Worm (Caenorhabditis elegans) whole organism, L1 larva: ENCODE measurements around the gene mcm-6.
A peak's percentile ranks its signal among the peaks of the same experiment; 100 is the strongest.

Experiments used
- C16A3.4 ChIP-seq: fragments of 150-350 bp; optimal IDR thresholded peaks from 2 replicates; lab custom pipeline; 2014; ENCODE audit warnings: missing biosample characterization, missing genetic modification characterization
- C34B4.2 ChIP-seq: sonication (generic microtip); optimal IDR thresholded peaks from 2 replicates; lab custom pipeline; 2017; ENCODE audit warnings: mild to moderate bottlenecking, missing genetic modification characterization, missing compliant biosample characterization
- F16B12.6 ChIP-seq: fragments of 150-350 bp; optimal IDR thresholded peaks from 2 replicates; lab custom pipeline; 2014; ENCODE audit warnings: missing biosample characterization, missing genetic modification characterization
- Y116A8C.19 ChIP-seq: sonication (generic microtip); optimal IDR thresholded peaks from 2 replicates; lab custom pipeline; 2016; ENCODE audit warnings: missing compliant biosample characterization, missing genetic modification characterization, borderline replicate concordance
- aha-1 ChIP-seq: fragments of 150-350 bp; optimal IDR thresholded peaks from 2 replicates; lab custom pipeline; 2014; ENCODE audit warnings: missing biosample characterization, missing genetic modification characterization
- alr-1 ChIP-seq: fragments of 200-800 bp; sonication (Bioruptor generic); optimal IDR thresholded peaks from 2 replicates; lab custom pipeline; 2018; ENCODE audit warnings: borderline replicate concordance, mild to moderate bottlenecking, missing genetic modification characterization, missing compliant biosample characterization
- ama-1 ChIP-seq: fragments of 150-350 bp; optimal IDR thresholded peaks from 2 replicates; lab custom pipeline; 2014
- ceh-82 ChIP-seq, 3 experiments: fragments of 150-350 bp in 1 of 3; sonication (generic microtip) in 2 of 3; optimal IDR thresholded peaks; 2 replicates each; lab custom pipeline; 2014 to 2017; ENCODE audit warnings: missing biosample characterization in 3 of 3, missing genetic modification characterization in 3 of 3
- ceh-88 ChIP-seq: fragments of 200-800 bp; sonication (Bioruptor generic); IDR thresholded peaks from 2 replicates; pipeline ENCODE4 v1.3.6; 2022; ENCODE audit warnings: missing genetic modification characterization, missing compliant biosample characterization
- ceh-90 ChIP-seq: sonication (generic microtip); optimal IDR thresholded peaks from 2 replicates; lab custom pipeline; 2016; ENCODE audit warnings: missing genetic modification characterization, missing compliant biosample characterization
- dpl-1 ChIP-seq, 3 experiments: fragments of 150-350 bp in 2 of 3; sonication (generic microtip) in 1 of 3; optimal IDR thresholded peaks; 2 replicates each; lab custom pipeline; 2014 to 2017; ENCODE audit warnings: missing biosample characterization in 3 of 3, missing genetic modification characterization in 3 of 3, missing genetic modification reagents in 3 of 3
- egl-13 ChIP-seq: sonication (generic microtip); optimal IDR thresholded peaks from 2 replicates; lab custom pipeline; 2016; ENCODE audit warnings: missing genotype, missing genetic modification reagents, missing genetic modification characterization, missing compliant biosample characterization
- elt-3 ChIP-seq, 6 experiments: fragments of 150-350 bp in 1 of 6; sonication (generic microtip); optimal IDR thresholded peaks; 2 replicates each; lab custom pipeline; 2017 to 2018; ENCODE audit warnings: missing biosample characterization in 6 of 6, missing genetic modification characterization in 6 of 6, inconsistent platforms in 1 of 6
- ets-5 ChIP-seq: fragments of 200-800 bp; sonication (Bioruptor generic); IDR thresholded peaks from 2 replicates; pipeline ENCODE4 v1.3.6; 2022; ENCODE audit warnings: missing genetic modification characterization, missing compliant biosample characterization
- fkh-10 ChIP-seq: sonication (generic microtip); optimal IDR thresholded peaks from 2 replicates; lab custom pipeline; 2017; ENCODE audit warnings: missing biosample characterization, missing genetic modification reagents, missing genetic modification characterization
- fkh-4 ChIP-seq: sonication (generic microtip); optimal IDR thresholded peaks from 2 replicates; lab custom pipeline; 2016; ENCODE audit warnings: missing compliant biosample characterization, missing genetic modification characterization, borderline replicate concordance
- fos-1 ChIP-seq: fragments of 150-350 bp; optimal IDR thresholded peaks from 2 replicates; lab custom pipeline; 2014; ENCODE audit warnings: missing biosample characterization, missing genetic modification characterization
- hlh-17 ChIP-seq: fragments of 200-800 bp; sonication (Bioruptor generic); optimal IDR thresholded peaks from 2 replicates; lab custom pipeline; 2018; ENCODE audit warnings: missing genetic modification characterization, mild to moderate bottlenecking, missing compliant biosample characterization, moderate library complexity, borderline replicate concordance
- irx-1 ChIP-seq: sonication (generic microtip); optimal IDR thresholded peaks from 2 replicates; lab custom pipeline; 2016; ENCODE audit warnings: missing genetic modification characterization, missing compliant biosample characterization
- lin-14 ChIP-seq: fragments of 200-800 bp; sonication (Bioruptor generic); optimal IDR thresholded peaks from 2 replicates; lab custom pipeline; 2018; ENCODE audit warnings: mild to moderate bottlenecking, missing genetic modification characterization, moderate library complexity, missing compliant biosample characterization
- lin-39 ChIP-seq: fragments of 150-350 bp; optimal IDR thresholded peaks from 2 replicates; lab custom pipeline; 2014; ENCODE audit warnings: missing biosample characterization, missing genetic modification reagents, missing genetic modification characterization
- lir-3 ChIP-seq: sonication (generic microtip); optimal IDR thresholded peaks from 2 replicates; lab custom pipeline; 2016; ENCODE audit warnings: mild to moderate bottlenecking, missing genetic modification characterization, moderate library complexity, missing compliant biosample characterization; ENCODE audit not compliant: poor library complexity
- lsy-2 ChIP-seq, 2 experiments: fragments of 150-350 bp; optimal IDR thresholded peaks; 2 replicates each; lab custom pipeline; 2014; ENCODE audit warnings: missing biosample characterization in 2 of 2, missing genetic modification characterization in 2 of 2
- mab-9 ChIP-seq: fragments of 200-800 bp; sonication (Bioruptor generic); IDR thresholded peaks from 2 replicates; pipeline ENCODE4 v1.3.6; 2022; ENCODE audit warnings: missing genetic modification reagents, missing genetic modification characterization, missing compliant biosample characterization
- mef-2 ChIP-seq: fragments of 150-350 bp; optimal IDR thresholded peaks from 2 replicates; lab custom pipeline; 2014; ENCODE audit warnings: missing biosample characterization, missing genetic modification characterization
- nhr-12 ChIP-seq: sonication (generic microtip); optimal IDR thresholded peaks from 2 replicates; lab custom pipeline; 2017; ENCODE audit warnings: missing biosample characterization, missing genetic modification characterization
- nhr-19 ChIP-seq: fragments of 200-800 bp; sonication (Bioruptor generic); conservative IDR thresholded peaks from 2 replicates; pipeline ENCODE4 v1.3.6; 2022; ENCODE audit warnings: missing genetic modification characterization, missing compliant biosample characterization
- nhr-20 ChIP-seq: sonication (generic microtip); optimal IDR thresholded peaks from 2 replicates; lab custom pipeline; 2016; ENCODE audit warnings: mild to moderate bottlenecking, missing genetic modification characterization, missing compliant biosample characterization
- nhr-237 ChIP-seq: fragments of 150-350 bp; optimal IDR thresholded peaks from 2 replicates; lab custom pipeline; 2014; ENCODE audit warnings: missing biosample characterization, missing genetic modification characterization
- nhr-28 ChIP-seq: fragments of 150-350 bp; optimal IDR thresholded peaks from 2 replicates; lab custom pipeline; 2014; ENCODE audit warnings: missing biosample characterization, missing genetic modification characterization
- nhr-47 ChIP-seq: sonication (generic microtip); optimal IDR thresholded peaks from 2 replicates; lab custom pipeline; 2016; ENCODE audit warnings: mild to moderate bottlenecking, missing genetic modification characterization, moderate library complexity, missing compliant biosample characterization
- nhr-76 ChIP-seq: sonication (generic microtip); optimal IDR thresholded peaks from 2 replicates; lab custom pipeline; 2017; ENCODE audit warnings: missing biosample characterization, missing genetic modification characterization
- nhr-84 ChIP-seq: sonication (generic microtip); optimal IDR thresholded peaks from 2 replicates; lab custom pipeline; 2017; ENCODE audit warnings: missing biosample characterization, missing genetic modification characterization
- nhr-85 ChIP-seq: sonication (generic microtip); peaks from one replicate; lab custom pipeline; 2016; ENCODE audit warnings: missing genetic modification characterization, inconsistent platforms, missing compliant biosample characterization
- nhr-90 ChIP-seq: sonication (generic microtip); optimal IDR thresholded peaks from 2 replicates; lab custom pipeline; 2016; ENCODE audit warnings: mild to moderate bottlenecking, missing genetic modification characterization, missing compliant biosample characterization; ENCODE audit not compliant: poor library complexity
- pqm-1 ChIP-seq: sonication (generic microtip); optimal IDR thresholded peaks from 3 replicates; lab custom pipeline; 2017; ENCODE audit warnings: missing biosample characterization, missing genetic modification characterization
- snu-23 ChIP-seq: sonication (generic microtip); optimal IDR thresholded peaks from 2 replicates; lab custom pipeline; 2016; ENCODE audit warnings: missing genetic modification characterization, missing compliant biosample characterization
- sptf-1 ChIP-seq: fragments of 150-350 bp; optimal IDR thresholded peaks from 2 replicates; lab custom pipeline; 2014; ENCODE audit warnings: missing biosample characterization, missing genetic modification characterization
- tbx-2 ChIP-seq: sonication (generic microtip); optimal IDR thresholded peaks from 2 replicates; lab custom pipeline; 2016; ENCODE audit warnings: missing genetic modification characterization, missing compliant biosample characterization
- tlp-1 ChIP-seq: fragments of 150-350 bp; optimal IDR thresholded peaks from 2 replicates; lab custom pipeline; 2014; ENCODE audit warnings: missing biosample characterization, missing genetic modification characterization
- unc-130 ChIP-seq: fragments of 150-350 bp; optimal IDR thresholded peaks from 2 replicates; lab custom pipeline; 2017; ENCODE audit warnings: missing biosample characterization, missing genetic modification characterization, inconsistent platforms
- unc-30 ChIP-seq: sonication (generic microtip); optimal IDR thresholded peaks from 2 replicates; lab custom pipeline; 2017; ENCODE audit warnings: missing biosample characterization, missing genetic modification characterization
- unc-62 ChIP-seq: fragments of 150-350 bp; optimal IDR thresholded peaks from 2 replicates; lab custom pipeline; 2014; ENCODE audit warnings: missing biosample characterization, missing genetic modification reagents, missing genetic modification characterization
- unc-86 ChIP-seq: sonication (generic microtip); optimal IDR thresholded peaks from 2 replicates; lab custom pipeline; 2016; ENCODE audit warnings: missing genetic modification characterization, missing compliant biosample characterization
- unc-98 ChIP-seq: fragments of 200-800 bp; sonication (Bioruptor generic); IDR thresholded peaks from 2 replicates; pipeline ENCODE4 v1.3.6; 2022; ENCODE audit warnings: missing genetic modification characterization, missing compliant biosample characterization
- vab-15 ChIP-seq: sonication (generic microtip); optimal IDR thresholded peaks from 2 replicates; lab custom pipeline; 2017; ENCODE audit warnings: missing genotype, mild to moderate bottlenecking, missing genetic modification characterization, missing compliant biosample characterization
- xbp-1 ChIP-seq: sonication (generic microtip); optimal IDR thresholded peaks from 2 replicates; lab custom pipeline; 2016; ENCODE audit warnings: missing genetic modification characterization, missing compliant biosample characterization
- zag-1 ChIP-seq: fragments of 150-350 bp; optimal IDR thresholded peaks from 2 replicates; lab custom pipeline; 2014; ENCODE audit warnings: missing biosample characterization, missing genetic modification characterization
- ztf-11 ChIP-seq, 2 experiments: sonication (generic microtip); optimal IDR thresholded peaks; 2 replicates each; lab custom pipeline; 2016 to 2017; ENCODE audit warnings: missing genetic modification characterization in 2 of 2, missing biosample characterization in 1 of 2, missing compliant biosample characterization in 1 of 2
- ztf-4 ChIP-seq: fragments of 150-350 bp; optimal IDR thresholded peaks from 2 replicates; lab custom pipeline; 2014; ENCODE audit warnings: missing biosample characterization, missing genetic modification characterization

Gene mcm-6

DNA sequence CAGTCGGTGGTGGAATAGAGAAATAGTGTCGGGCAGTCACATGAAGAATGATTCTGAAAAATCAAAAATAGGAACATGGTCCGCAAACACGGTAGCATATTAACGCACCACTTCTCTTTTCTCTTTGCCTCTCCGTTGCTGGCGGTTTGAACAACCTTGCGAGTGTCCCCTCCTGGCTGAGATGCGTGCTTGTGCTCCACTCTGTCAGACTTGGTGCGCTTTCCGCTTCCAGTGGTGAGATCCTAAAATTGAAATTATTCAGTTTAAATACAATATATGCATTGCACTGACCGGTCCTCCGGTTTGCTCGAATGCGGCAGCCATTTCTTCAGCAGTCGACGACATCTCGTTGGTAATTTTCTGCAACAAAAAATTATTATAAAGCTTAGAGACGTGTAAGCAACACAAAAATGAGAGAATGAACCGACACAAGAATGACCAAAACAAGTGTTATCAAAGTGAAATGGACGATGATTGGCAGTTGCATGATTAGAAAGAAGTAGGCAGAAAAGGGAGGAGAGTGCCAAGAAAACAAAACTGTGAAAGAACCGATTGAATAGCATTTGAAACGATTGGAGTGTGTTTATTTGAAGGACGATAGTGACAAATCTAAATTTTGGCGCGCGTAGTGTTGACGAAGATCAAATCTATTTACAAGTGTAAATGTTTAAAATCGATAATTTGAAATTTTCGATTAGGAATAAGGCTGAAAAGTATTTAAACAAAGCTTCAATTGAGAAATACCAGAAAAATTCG lies 31.1 kb downstream of the mcm-6 start, which contains the start of gene ZK632.9 (continued):
- TF ChIP-seq nhr-28 (no peak), elt-3 (tag; optimal IDR thresholded peaks at IDR 0.05; lab: Kevin White, UChicago) (peak in 1 of 6 experiments; percentile 67), F16B12.6 (peak; percentile 30)

DNA sequence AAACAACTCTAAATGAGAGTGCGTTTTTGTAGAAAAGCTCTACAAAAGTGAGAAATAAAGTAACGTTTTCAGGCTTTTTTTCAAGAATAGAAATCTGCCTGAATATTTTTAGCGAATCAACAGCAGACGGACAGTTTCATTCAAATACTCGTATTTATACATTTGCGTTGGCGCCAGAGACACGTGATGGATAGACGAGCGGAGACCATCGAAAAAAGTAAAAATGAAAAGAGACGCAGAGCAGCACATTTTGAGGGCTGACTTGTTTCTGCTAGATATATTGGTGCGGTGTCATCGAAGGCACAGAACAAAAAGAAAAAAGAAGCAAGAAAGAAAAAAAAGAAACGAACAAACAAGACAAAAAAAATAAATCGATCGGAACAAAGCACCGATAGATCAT lies 31.8 kb downstream of the mcm-6 start:
- TF ChIP-seq lin-14 (GFP tag; lab: Kevin White, UChicago) (peak; percentile 82), dpl-1 (GFP tag; optimal IDR thresholded peaks at IDR 0.05; lab: Kevin White, UChicago) (peak; percentile 9 to 40 (median 26)), unc-62 (GFP tag; lab: Kevin White, UChicago) (no peak), unc-86 (no peak), fkh-4 (tag; lab: Kevin White, UChicago) (no peak), nhr-19 (GFP tag; lab: Robert Waterston, UW) (peak; percentile 48), tbx-2 (tag; lab: Kevin White, UChicago) (peak; percentile 56), pqm-1 (tag; lab: Kevin White, UChicago) (no peak), irx-1 (tag; lab: Kevin White, UChicago) (peak; percentile 28), nhr-47 (tag; lab: Kevin White, UChicago) (peak; percentile 65), fos-1 (peak; percentile 41), alr-1 (tag; lab: Kevin White, UChicago) (no peak), F16B12.6 (peak; percentile 60), ceh-82 (tag; optimal IDR thresholded peaks at IDR 0.05; lab: Kevin White, UChicago) (peak in 1 of 3 experiments; percentile 25), snu-23 (peak; percentile 75), ztf-11 (tag; optimal IDR thresholded peaks at IDR 0.05; lab: Kevin White, UChicago) (no peak), ztf-4 (tag; lab: Kevin White, UChicago) (peak; percentile 18), C16A3.4 (tag; lab: Kevin White, UChicago) (no peak), sptf-1 (tag; lab: Kevin White, UChicago) (no peak), unc-30 (tag; lab: Kevin White, UChicago) (no peak), lir-3 (peak; percentile 11), C34B4.2 (tag; lab: Kevin White, UChicago) (no peak), nhr-28 (no peak), unc-98 (no peak), egl-13 (tag; lab: Kevin White, UChicago) (no peak), nhr-76 (tag; lab: Kevin White, UChicago) (no peak), xbp-1 (tag; lab: Kevin White, UChicago) (peak; percentile 11), ceh-90 (tag; lab: Kevin White, UChicago) (no peak), mab-9 (GFP tag; lab: Robert Waterston, UW) (no peak), lsy-2 (tag; optimal IDR thresholded peaks at IDR 0.05; lab: Kevin White, UChicago) (peak; percentile 65 to 81), nhr-20 (peak; percentile 71), zag-1 (tag; lab: Kevin White, UChicago) (no peak), nhr-237 (tag; lab: Kevin White, UChicago) (no peak), nhr-12 (tag; lab: Kevin White, UChicago) (no peak), ama-1 (lab: Kevin White, UChicago) (peak; percentile 89), nhr-90 (peak; percentile 42), nhr-84 (tag; lab: Kevin White, UChicago) (no peak), aha-1 (no peak), fkh-10 (no peak), ceh-88 (GFP tag; lab: Robert Waterston, UW) (no peak), lin-39 (tag; lab: Kevin White, UChicago) (no peak), mef-2 (no peak), Y116A8C.19 (tag; lab: Kevin White, UChicago) (no peak), ets-5 (GFP tag; lab: Robert Waterston, UW) (no peak), tlp-1 (no peak), nhr-85 (peak; percentile 86), unc-130 (tag; lab: Kevin White, UChicago) (peak; percentile 31), vab-15 (tag; lab: Kevin White, UChicago) (no peak), hlh-17 (no peak)
